Fruit fly (Drosophila melanogaster) whole organism, prepupa: Measurements from ENCODE around the gene TfIIA-L.

Experiments used
- CG10631 ChIP-seq: fragments of 200-800 bp; sonication (Bioruptor generic); optimal IDR thresholded peaks from 2 replicates; lab custom pipeline; 2016; ENCODE audit warnings: missing biosample characterization, missing genetic modification characterization
- CG10669 ChIP-seq: fragments of 200-800 bp; sonication (Bioruptor generic); optimal IDR thresholded peaks from 3 replicates; lab custom pipeline; 2018; ENCODE audit warnings: missing biosample characterization, mild to moderate bottlenecking, missing genetic modification characterization, moderate library complexity
- CG11762 ChIP-seq: fragments of 200-800 bp; sonication (Bioruptor generic); optimal IDR thresholded peaks from 3 replicates; lab custom pipeline; 2016; ENCODE audit warnings: missing biosample characterization, missing genetic modification characterization; ENCODE audit not compliant: insufficient read depth
- CG11902 ChIP-seq: fragments of 200-800 bp; sonication (Bioruptor generic); optimal IDR thresholded peaks from 3 replicates; lab custom pipeline; 2016; ENCODE audit warnings: missing biosample characterization, missing genetic modification characterization
- CG31627 ChIP-seq: fragments of 200-800 bp; sonication (Bioruptor generic); optimal IDR thresholded peaks from 3 replicates; lab custom pipeline; 2016; ENCODE audit warnings: missing biosample characterization, missing genetic modification characterization
- CG32006 ChIP-seq: fragments of 200-800 bp; sonication (Bioruptor generic); optimal IDR thresholded peaks from 3 replicates; lab custom pipeline; 2017; ENCODE audit warnings: missing biosample characterization, mild to moderate bottlenecking, missing genetic modification characterization
- CG34406 ChIP-seq: fragments of 200-800 bp; sonication (Bioruptor generic); optimal IDR thresholded peaks from 3 replicates; lab custom pipeline; 2016; ENCODE audit warnings: missing biosample characterization, missing genetic modification characterization
- CG3919 ChIP-seq: fragments of 200-800 bp; sonication (Bioruptor generic); optimal IDR thresholded peaks from 3 replicates; lab custom pipeline; 2016; ENCODE audit warnings: missing biosample characterization, missing genetic modification characterization
- CG4318 ChIP-seq: fragments of 200-800 bp; sonication (Bioruptor generic); optimal IDR thresholded peaks from 3 replicates; lab custom pipeline; 2017; ENCODE audit warnings: missing biosample characterization, mild to moderate bottlenecking, missing genetic modification characterization
- CG6163 ChIP-seq: fragments of 200-800 bp; sonication (Bioruptor generic); IDR thresholded peaks from 3 replicates; pipeline ENCODE4 v1.3.6; 2022; ENCODE audit warnings: missing biosample characterization, missing genetic modification characterization
- CG6276 ChIP-seq: fragments of 200-800 bp; sonication (Bioruptor generic); optimal IDR thresholded peaks from 2 replicates; lab custom pipeline; 2017; ENCODE audit warnings: missing biosample characterization, mild to moderate bottlenecking, missing genetic modification characterization
- CG6808 ChIP-seq: fragments of 200-800 bp; sonication (Bioruptor generic); optimal IDR thresholded peaks from 3 replicates; lab custom pipeline; 2017; ENCODE audit warnings: missing biosample characterization, missing genetic modification characterization, mild to moderate bottlenecking, moderate library complexity, missing genetic modification reagents
- CG6854 ChIP-seq: fragments of 200-800 bp; sonication (Bioruptor generic); optimal IDR thresholded peaks from 2 replicates; lab custom pipeline; 2017; ENCODE audit warnings: missing biosample characterization, mild to moderate bottlenecking, missing genetic modification characterization
- CG7368 ChIP-seq: fragments of 200-800 bp; sonication (Bioruptor generic); optimal IDR thresholded peaks from 3 replicates; lab custom pipeline; 2016; ENCODE audit warnings: missing biosample characterization, missing genetic modification characterization
- CG8632 ChIP-seq: fragments of 200-800 bp; sonication (Bioruptor generic); optimal IDR thresholded peaks from 3 replicates; lab custom pipeline; 2016; ENCODE audit warnings: missing biosample characterization, missing genetic modification characterization
- Eip75B ChIP-seq: fragments of 200-800 bp; sonication (Bioruptor generic); optimal IDR thresholded peaks from 3 replicates; lab custom pipeline; 2016; ENCODE audit warnings: missing biosample characterization, missing genetic modification characterization
- Eip78C ChIP-seq: fragments of 200-800 bp; sonication (Bioruptor generic); peaks from one replicate; lab custom pipeline; 2016; ENCODE audit warnings: missing biosample characterization, missing genetic modification characterization
- Eip93F ChIP-seq: fragments of 200-800 bp; sonication (Bioruptor generic); optimal IDR thresholded peaks from 2 replicates; lab custom pipeline; 2016; ENCODE audit warnings: missing biosample characterization, mild to moderate bottlenecking, missing genetic modification characterization
- Hr38 ChIP-seq: sonication (Bioruptor generic); optimal IDR thresholded peaks from 2 replicates; lab custom pipeline; 2016; ENCODE audit warnings: missing biosample characterization, missing genetic modification characterization
- Hr4 ChIP-seq: fragments of 200-800 bp; sonication (Bioruptor generic); optimal IDR thresholded peaks from 3 replicates; lab custom pipeline; 2016; ENCODE audit warnings: missing biosample characterization, missing genetic modification characterization
- Lpt ChIP-seq: fragments of 200-800 bp; sonication (Bioruptor generic); optimal IDR thresholded peaks from 3 replicates; lab custom pipeline; 2016; ENCODE audit warnings: missing biosample characterization, missing genetic modification characterization
- Met ChIP-seq: fragments of 200-800 bp; sonication (Bioruptor generic); optimal IDR thresholded peaks from 3 replicates; lab custom pipeline; 2016; ENCODE audit warnings: missing biosample characterization, missing genetic modification characterization
- OdsH ChIP-seq: fragments of 200-800 bp; sonication (Bioruptor generic); optimal IDR thresholded peaks from 3 replicates; lab custom pipeline; 2016; ENCODE audit warnings: missing biosample characterization, missing genetic modification characterization
- Sox102F ChIP-seq: fragments of 200-800 bp; sonication (Bioruptor generic); optimal IDR thresholded peaks from 2 replicates; lab custom pipeline; 2016; ENCODE audit warnings: missing biosample characterization, mild to moderate bottlenecking, missing genetic modification characterization
- acj6 ChIP-seq: fragments of 200-800 bp; sonication (Bioruptor generic); optimal IDR thresholded peaks from 3 replicates; lab custom pipeline; 2016; ENCODE audit warnings: missing biosample characterization, missing genetic modification characterization
- cyc ChIP-seq: fragments of 200-800 bp; sonication (Bioruptor generic); optimal IDR thresholded peaks from 3 replicates; lab custom pipeline; 2016; ENCODE audit warnings: missing biosample characterization, missing genetic modification characterization
- dsx ChIP-seq: fragments of 200-800 bp; optimal IDR thresholded peaks from 3 replicates; lab custom pipeline; 2019; ENCODE audit warnings: missing biosample characterization, mild to moderate bottlenecking, missing genetic modification characterization, moderate library complexity; ENCODE audit not compliant: poor library complexity, severe bottlenecking
- eg ChIP-seq: fragments of 200-800 bp; sonication (Bioruptor generic); IDR thresholded peaks from 3 replicates; pipeline ENCODE4 v1.3.6; 2022; ENCODE audit warnings: missing biosample characterization, missing genetic modification characterization
- esn ChIP-seq: fragments of 200-800 bp; sonication (Bioruptor generic); optimal IDR thresholded peaks from 2 replicates; lab custom pipeline; 2016; ENCODE audit warnings: missing biosample characterization, mild to moderate bottlenecking, missing genetic modification characterization, moderate library complexity
- fd85E ChIP-seq: fragments of 200-800 bp; sonication (Bioruptor generic); optimal IDR thresholded peaks from 3 replicates; lab custom pipeline; 2016; ENCODE audit warnings: missing biosample characterization, missing genetic modification characterization
- fkh ChIP-seq: fragments of 200-800 bp; sonication (Bioruptor generic); optimal IDR thresholded peaks from 3 replicates; lab custom pipeline; 2017; ENCODE audit warnings: missing biosample characterization, mild to moderate bottlenecking, missing genetic modification characterization, moderate library complexity
- net ChIP-seq: fragments of 200-800 bp; sonication (Bioruptor generic); optimal IDR thresholded peaks from 3 replicates; lab custom pipeline; 2016; ENCODE audit warnings: missing biosample characterization, missing genetic modification characterization
- pdm3 ChIP-seq: fragments of 200-800 bp; sonication (Bioruptor generic); optimal IDR thresholded peaks from 3 replicates; lab custom pipeline; 2016; ENCODE audit warnings: missing biosample characterization, missing genetic modification characterization
- spab ChIP-seq: fragments of 200-800 bp; sonication (Bioruptor generic); optimal IDR thresholded peaks from 2 replicates; lab custom pipeline; 2017; ENCODE audit warnings: missing biosample characterization, mild to moderate bottlenecking, missing genetic modification characterization, missing genetic modification reagents
- ss ChIP-seq, 2 experiments: fragments of 200-800 bp; sonication (Bioruptor generic); optimal IDR thresholded peaks; 2 replicates in 1 of 2; 3 replicates in 1 of 2; lab custom pipeline; 2017 to 2018; ENCODE audit warnings: mild to moderate bottlenecking in 2 of 2, missing biosample characterization in 2 of 2, missing genetic modification characterization in 2 of 2, moderate library complexity in 1 of 2
- svp ChIP-seq: fragments of 200-800 bp; sonication (Bioruptor generic); peaks from one replicate; lab custom pipeline; 2016; ENCODE audit warnings: missing biosample characterization, missing genetic modification characterization
- topi ChIP-seq: fragments of 200-800 bp; sonication (Bioruptor generic); optimal IDR thresholded peaks from 3 replicates; lab custom pipeline; 2016; ENCODE audit warnings: missing biosample characterization, missing genetic modification characterization

The TfIIA-L gene

dm6 chr3R:27218814-27219213 lies 32.1 kb upstream of the TfIIA-L start:
- no peak for TF ChIP-seq CG7368 (GFP tag; lab: Kevin White, UChicago)
- peak; percentile 4 for TF ChIP-seq dsx (GFP tag; lab: Kevin White, UChicago)
- TF ChIP-seq net, result no peak
- TF ChIP-seq CG6854, result peak; percentile 70
- TF ChIP-seq Sox102F (GFP tag; lab: Kevin White, UChicago), result no peak
- peak in 1 of 2 experiments; percentile 25 for TF ChIP-seq ss (GFP tag; optimal IDR thresholded peaks at IDR 0.05; lab: Kevin White, UChicago)
- TF ChIP-seq pdm3 (GFP tag; lab: Kevin White, UChicago), result no peak
- no peak for TF ChIP-seq Eip93F
- no peak for TF ChIP-seq cyc (GFP tag; lab: Kevin White, UChicago)
- TF ChIP-seq CG11762 (GFP tag; lab: Kevin White, UChicago), result no peak
- TF ChIP-seq Hr38 (GFP tag; lab: Kevin White, UChicago), result no peak
- TF ChIP-seq CG6808 (GFP tag; lab: Kevin White, UChicago), result no peak
- no peak for TF ChIP-seq fkh
- no peak for TF ChIP-seq CG34406 (GFP tag; lab: Kevin White, UChicago)
- TF ChIP-seq Eip75B, result no peak
- no peak for TF ChIP-seq CG11902 (GFP tag; lab: Kevin White, UChicago)
- no peak for TF ChIP-seq CG6276 (GFP tag; lab: Kevin White, UChicago)
- no peak for TF ChIP-seq CG10669
- TF ChIP-seq fd85E (GFP tag; lab: Kevin White, UChicago), result no peak
- no peak for TF ChIP-seq esn

dm6 chr3R:27220829-27221463 lies 30.0 kb upstream of the TfIIA-L start:
- TF ChIP-seq esn, result peak; percentile 45
- TF ChIP-seq eg (GFP tag; lab: Robert Waterston, UW), result 0 out of 3 replicates have a peak, but pooled peaks have one; percentile 12
- no peak for TF ChIP-seq CG6163 (GFP tag; lab: Robert Waterston, UW)
- no peak for TF ChIP-seq CG10669
- TF ChIP-seq CG4318, result peak; percentile 21
- TF ChIP-seq OdsH (GFP tag; lab: Kevin White, UChicago), result no peak
- no peak for TF ChIP-seq Sox102F (GFP tag; lab: Kevin White, UChicago)
- no peak for TF ChIP-seq Lpt (GFP tag; lab: Kevin White, UChicago)
- TF ChIP-seq Eip78C (GFP tag; lab: Kevin White, UChicago), result peak; percentile 52
- no peak for TF ChIP-seq pdm3 (GFP tag; lab: Kevin White, UChicago)
- no peak for TF ChIP-seq CG31627 (GFP tag; lab: Kevin White, UChicago)
- TF ChIP-seq fkh, result no peak
- TF ChIP-seq CG8632 (GFP tag; lab: Kevin White, UChicago), result no peak
- no peak for TF ChIP-seq topi (GFP tag; lab: Kevin White, UChicago)
- TF ChIP-seq acj6, result peak; percentile 21
- no peak for TF ChIP-seq CG11762 (GFP tag; lab: Kevin White, UChicago)
- TF ChIP-seq CG32006, result peak; percentile 62
- no peak for TF ChIP-seq CG7368 (GFP tag; lab: Kevin White, UChicago)
- TF ChIP-seq ss (GFP tag; optimal IDR thresholded peaks at IDR 0.05; lab: Kevin White, UChicago), result peak in 1 of 2 experiments; percentile 88
- peak; percentile 36 for TF ChIP-seq svp (GFP tag; lab: Kevin White, UChicago)
- no peak for TF ChIP-seq spab (GFP tag; lab: Kevin White, UChicago)
- TF ChIP-seq CG34406 (GFP tag; lab: Kevin White, UChicago), result no peak
- peak; percentile 1 for TF ChIP-seq Met (GFP tag; lab: Kevin White, UChicago)
- peak; percentile 7 for TF ChIP-seq CG10631 (GFP tag; lab: Kevin White, UChicago)
- no peak for TF ChIP-seq CG6808 (GFP tag; lab: Kevin White, UChicago)
- peak; percentile 20 for TF ChIP-seq Hr4
- no peak for TF ChIP-seq CG3919 (GFP tag; lab: Kevin White, UChicago)
- TF ChIP-seq Eip93F, result no peak
